Worm (Caenorhabditis elegans): ENCODE measurements around the gene sqv-7.

The sqv-7 gene

ce11 chrII:6968191-6968675 is 44.3 kb downstream of the sqv-7 start (continued):
- TF ChIP-seq nhr-111 (GFP tag; optimal IDR thresholded peaks at IDR 0.05) (peak; percentile 55), mxl-2 (GFP tag; conservative IDR thresholded peaks at IDR 0.05) (0 out of 2 replicates have a peak, but pooled peaks have one; percentile 34), rbr-2 (tag; optimal IDR thresholded peaks at IDR 0.05) (peak; percentile 80), mes-2 (tag; optimal IDR thresholded peaks at IDR 0.05; ENCODE audit: poor library complexity, severe bottlenecking) (peak; percentile 82), mdt-29 (GFP tag; IDR thresholded peaks at IDR 0.05) (peak; percentile 55; the same call in 1 of the 2 replicates), nhr-41 (GFP tag; IDR thresholded peaks at IDR 0.05) (0 out of 2 replicates have a peak, but pooled peaks have one; percentile 50), cey-2 (tag; optimal IDR thresholded peaks at IDR 0.05; ENCODE audit: borderline replicate concordance, insufficient read depth) (no peak), Y48G9A.11 (GFP tag; IDR thresholded peaks at IDR 0.05) (peak; percentile 91), pha-4 (GFP tag; IDR thresholded peaks at IDR 0.05) (peak; percentile 70; the same call in 1 of the 2 replicates), pha-4 (tag; optimal IDR thresholded peaks at IDR 0.05) (no peak), dmd-6 (GFP tag; IDR thresholded peaks at IDR 0.05) (peak; percentile 42), set-16 (GFP tag; IDR thresholded peaks at IDR 0.05) (peak; percentile 66), hlh-11 (tag; optimal IDR thresholded peaks at IDR 0.05) (peak; percentile 82), zip-11 (GFP tag; IDR thresholded peaks at IDR 0.05) (no peak), F10B5.3 (tag; optimal IDR thresholded peaks at IDR 0.05) (peak; percentile 75), snpc-1.2 (GFP tag; IDR thresholded peaks at IDR 0.05) (peak; percentile 82), ceh-82 (tag; optimal IDR thresholded peaks at IDR 0.05) (no peak), T26A8.4 (GFP tag; IDR thresholded peaks at IDR 0.05) (peak; percentile 96), spr-3 (GFP tag; optimal IDR thresholded peaks at IDR 0.05) (peak; percentile 63), spr-1 (tag; optimal IDR thresholded peaks at IDR 0.05) (peak; percentile 68), lin-38 (GFP tag; IDR thresholded peaks at IDR 0.05) (peak; percentile 72), gei-8 (GFP tag; optimal IDR thresholded peaks at IDR 0.05) (peak; percentile 71), lir-3 (tag; optimal IDR thresholded peaks at IDR 0.05) (peak; percentile 2), nhr-77 (tag; optimal IDR thresholded peaks at IDR 0.05) (no peak), lin-1 (GFP tag; IDR thresholded peaks at IDR 0.05) (peak; percentile 53; the same call in 1 of the 2 replicates), attf-4 (tag; optimal IDR thresholded peaks at IDR 0.05) (no peak), nhr-76 (tag; optimal IDR thresholded peaks at IDR 0.05) (no peak), F44E2.7 (GFP tag; IDR thresholded peaks at IDR 0.05) (no peak), duxl-1 (tag; optimal IDR thresholded peaks at IDR 0.05; ENCODE audit: poor library complexity) (peak; percentile 57), dpl-1 (GFP tag; optimal IDR thresholded peaks at IDR 0.05) (peak; percentile 38), daf-12 (tag; optimal IDR thresholded peaks at IDR 0.05) (no peak), ceh-32 (tag; optimal IDR thresholded peaks at IDR 0.05; ENCODE audit: poor library complexity) (no peak), madf-5 (GFP tag; IDR thresholded peaks at IDR 0.05) (no peak), lin-15B (tag; optimal IDR thresholded peaks at IDR 0.05) (no peak), tra-1 (GFP tag; IDR thresholded peaks at IDR 0.05) (peak; percentile 55; the same call in 1 of the 2 replicates), php-3 (GFP tag; IDR thresholded peaks at IDR 0.05) (peak; percentile 63; the same call in 1 of the 2 replicates), unc-39 (tag; optimal IDR thresholded peaks at IDR 0.05) (no peak), F37D6.2 (tag; optimal IDR thresholded peaks at IDR 0.05) (peak; percentile 34), tag-97 (GFP tag; IDR thresholded peaks at IDR 0.05) (no peak), Y5F2A.4 (GFP tag; optimal IDR thresholded peaks at IDR 0.05) (peak; percentile 49), hlh-30 (tag; optimal IDR thresholded peaks at IDR 0.05; ENCODE audit: insufficient read depth) (peak; percentile 91), arid-1 (GFP tag; conservative IDR thresholded peaks at IDR 0.05) (peak; percentile 77), mxl-3 (GFP tag; optimal IDR thresholded peaks at IDR 0.05) (peak; percentile 42), jun-1 (tag; optimal IDR thresholded peaks at IDR 0.05) (no peak), mdl-1 (tag; optimal IDR thresholded peaks at IDR 0.05) (peak; percentile 42 to 72), daf-8 (GFP tag; IDR thresholded peaks at IDR 0.05) (no peak), lim-7 (GFP tag; IDR thresholded peaks at IDR 0.05) (0 out of 2 replicates have a peak, but pooled peaks have one; percentile 5), lin-29 (GFP tag; IDR thresholded peaks at IDR 0.05) (no peak), madf-9 (GFP tag; conservative IDR thresholded peaks at IDR 0.05) (no peak), R02D3.7 (tag; optimal IDR thresholded peaks at IDR 0.05) (no peak)

Measured in whole organism, L4 larva.